Fruit fly (Drosophila melanogaster) whole organism, embryonic: Measurements from ENCODE around the gene CG4074.

Experiments
- Asciz ChIP-seq: fragments of 200-800 bp; sonication (Bioruptor generic); optimal IDR thresholded peaks from 2 replicates; lab custom pipeline; 2017; ENCODE audit warnings: missing biosample characterization, mild to moderate bottlenecking, missing genetic modification characterization, missing genetic modification reagents
- Blimp-1 ChIP-seq: fragments of 200-800 bp; sonication (Bioruptor generic); optimal IDR thresholded peaks from 3 replicates; lab custom pipeline; 2018; ENCODE audit warnings: missing biosample characterization, missing genetic modification characterization, mild to moderate bottlenecking, moderate library complexity, missing genetic modification reagents
- BtbVII ChIP-seq: fragments of 200-800 bp; sonication (Bioruptor generic); optimal IDR thresholded peaks from 3 replicates; lab custom pipeline; 2017; ENCODE audit warnings: missing biosample characterization, mild to moderate bottlenecking, missing genetic modification characterization
- CG10321 ChIP-seq: fragments of 200-800 bp; sonication (Bioruptor generic); IDR thresholded peaks from 2 replicates; pipeline ENCODE4 v1.3.6; 2022; ENCODE audit warnings: missing biosample characterization, missing genetic modification characterization
- CG11398 ChIP-seq: fragments of 200-800 bp; sonication (Bioruptor generic); optimal IDR thresholded peaks from 2 replicates; lab custom pipeline; 2016; ENCODE audit warnings: missing biosample characterization, missing genetic modification characterization
- CG11695 ChIP-seq: fragments of 200-800 bp; sonication (Bioruptor generic); IDR thresholded peaks from 3 replicates; pipeline ENCODE4 v1.3.6; 2022; ENCODE audit warnings: missing biosample characterization, missing genetic modification characterization
- CG11696 ChIP-seq: fragments of 200-800 bp; sonication (Bioruptor generic); IDR thresholded peaks from 2 replicates; pipeline ENCODE4 v1.3.6; 2022; ENCODE audit warnings: missing biosample characterization, missing genetic modification characterization
- CG12104 ChIP-seq: fragments of 200-800 bp; sonication (Bioruptor generic); optimal IDR thresholded peaks from 3 replicates; lab custom pipeline; 2016; ENCODE audit warnings: missing biosample characterization, missing genetic modification characterization
- CG1792 ChIP-seq: fragments of 200-800 bp; sonication (Bioruptor generic); optimal IDR thresholded peaks from 2 replicates; lab custom pipeline; 2016; ENCODE audit warnings: missing biosample characterization, missing genetic modification characterization
- CG18011 ChIP-seq: fragments of 200-800 bp; sonication (Bioruptor generic); optimal IDR thresholded peaks from 2 replicates; lab custom pipeline; 2017; ENCODE audit warnings: missing biosample characterization, missing genetic modification characterization, mild to moderate bottlenecking, moderate library complexity, missing genotype
- CG2678 ChIP-seq: fragments of 200-800 bp; sonication (Bioruptor generic); optimal IDR thresholded peaks from 3 replicates; lab custom pipeline; 2019; ENCODE audit warnings: missing biosample characterization, mild to moderate bottlenecking, missing genetic modification characterization, moderate library complexity
- CG30020 ChIP-seq: fragments of 200-800 bp; optimal IDR thresholded peaks from 2 replicates; lab custom pipeline; 2019; ENCODE audit warnings: missing biosample characterization, mild to moderate bottlenecking, missing genetic modification characterization, moderate library complexity
- CG31441 ChIP-seq: fragments of 200-800 bp; sonication (Bioruptor generic); IDR thresholded peaks from 2 replicates; pipeline ENCODE4 v1.3.6; 2022; ENCODE audit warnings: missing biosample characterization, missing genetic modification characterization
- CG34224 ChIP-seq: fragments of 200-800 bp; sonication (Bioruptor generic); IDR thresholded peaks from 3 replicates; pipeline ENCODE4 v1.3.6; 2022; ENCODE audit warnings: missing biosample characterization, missing genetic modification characterization; ENCODE audit not compliant: partially characterized antibody
- CG34422 ChIP-seq: fragments of 200-800 bp; sonication (Bioruptor generic); IDR thresholded peaks from 3 replicates; pipeline ENCODE4 v1.3.6; 2022; ENCODE audit warnings: missing biosample characterization, missing genetic modification characterization
- CG8089 ChIP-seq: fragments of 200-800 bp; sonication (Bioruptor generic); optimal IDR thresholded peaks from 3 replicates; lab custom pipeline; 2016; ENCODE audit warnings: missing biosample characterization, missing genetic modification characterization
- CG8765 ChIP-seq: fragments of 200-800 bp; sonication (Bioruptor generic); IDR thresholded peaks from 2 replicates; pipeline ENCODE4 v1.3.6; 2022; ENCODE audit warnings: missing biosample characterization, missing genetic modification characterization
- CG8924 ChIP-seq: fragments of 200-800 bp; optimal IDR thresholded peaks from 3 replicates; lab custom pipeline; 2019; ENCODE audit warnings: missing biosample characterization, mild to moderate bottlenecking, missing genetic modification characterization, moderate library complexity
- CG9609 ChIP-seq: fragments of 200-800 bp; sonication (Bioruptor generic); optimal IDR thresholded peaks from 3 replicates; lab custom pipeline; 2016; ENCODE audit warnings: missing biosample characterization, missing genetic modification characterization
- Dad ChIP-seq: fragments of 200-800 bp; sonication (Bioruptor generic); optimal IDR thresholded peaks from 3 replicates; lab custom pipeline; 2016; ENCODE audit warnings: missing biosample characterization, missing genetic modification characterization
- Ets65A ChIP-seq: fragments of 200-800 bp; sonication (Bioruptor generic); peaks from one replicate; lab custom pipeline; 2016; ENCODE audit warnings: missing biosample characterization, missing genetic modification characterization
- Ets97D ChIP-seq: fragments of 200-800 bp; sonication (Bioruptor generic); optimal IDR thresholded peaks from 3 replicates; lab custom pipeline; 2016; ENCODE audit warnings: missing biosample characterization, missing genetic modification characterization
- Meics ChIP-seq: fragments of 200-800 bp; sonication (Bioruptor generic); optimal IDR thresholded peaks from 2 replicates; lab custom pipeline; 2017; ENCODE audit warnings: missing biosample characterization, mild to moderate bottlenecking, missing genetic modification characterization
- NC2β ChIP-seq: fragments of 200-800 bp; sonication (Bioruptor generic); optimal IDR thresholded peaks from 2 replicates; lab custom pipeline; 2016; ENCODE audit warnings: missing biosample characterization, missing genetic modification characterization
- NFAT ChIP-seq: fragments of 200-800 bp; sonication (Bioruptor generic); IDR thresholded peaks from 2 replicates; pipeline ENCODE4 v1.3.6; 2022; ENCODE audit warnings: missing biosample characterization, missing genetic modification characterization
- Nf-YA ChIP-seq: fragments of 200-800 bp; sonication (Bioruptor generic); IDR thresholded peaks from 2 replicates; pipeline ENCODE4 v1.3.6; 2022; ENCODE audit warnings: missing biosample characterization, missing genetic modification characterization
- Oli ChIP-seq: fragments of 200-800 bp; sonication (Bioruptor generic); optimal IDR thresholded peaks from 2 replicates; lab custom pipeline; 2018; ENCODE audit warnings: missing biosample characterization, mild to moderate bottlenecking, missing genetic modification characterization, moderate library complexity
- Sox102F ChIP-seq: fragments of 200-800 bp; sonication (Bioruptor generic); optimal IDR thresholded peaks from 2 replicates; lab custom pipeline; 2018; ENCODE audit warnings: missing biosample characterization, mild to moderate bottlenecking, missing genetic modification characterization, moderate library complexity
- Ssrp ChIP-seq: fragments of 200-800 bp; sonication (Bioruptor generic); optimal IDR thresholded peaks from 2 replicates; lab custom pipeline; 2018; ENCODE audit warnings: missing biosample characterization, mild to moderate bottlenecking, missing genetic modification characterization, moderate library complexity
- ab ChIP-seq: fragments of 200-800 bp; sonication (Bioruptor generic); optimal IDR thresholded peaks from 2 replicates; lab custom pipeline; 2016; ENCODE audit warnings: missing biosample characterization, missing genetic modification characterization
- ara ChIP-seq: fragments of 200-800 bp; sonication (Bioruptor generic); IDR thresholded peaks from 2 replicates; pipeline ENCODE4 v1.3.6; 2022; ENCODE audit warnings: missing biosample characterization, missing genetic modification characterization
- bsh ChIP-seq, 2 experiments: fragments of 200-800 bp; sonication (Bioruptor generic); optimal IDR thresholded peaks; 2 replicates each; lab custom pipeline; 2017 to 2018; ENCODE audit warnings: mild to moderate bottlenecking in 2 of 2, missing biosample characterization in 2 of 2, missing genetic modification characterization in 2 of 2, moderate library complexity in 1 of 2
- chn ChIP-seq: fragments of 200-800 bp; sonication (Bioruptor generic); optimal IDR thresholded peaks from 2 replicates; lab custom pipeline; 2016; ENCODE audit warnings: missing biosample characterization, missing genetic modification characterization
- crol ChIP-seq: fragments of 200-800 bp; sonication (Bioruptor generic); IDR thresholded peaks from 2 replicates; pipeline ENCODE4 v1.3.6; 2022; ENCODE audit warnings: missing biosample characterization, missing genetic modification characterization
- cwo ChIP-seq: fragments of 200-800 bp; sonication (Bioruptor generic); optimal IDR thresholded peaks from 3 replicates; lab custom pipeline; 2017; ENCODE audit warnings: missing biosample characterization, missing genetic modification characterization, mild to moderate bottlenecking, moderate library complexity, missing genetic modification reagents
- dati ChIP-seq: fragments of 200-800 bp; sonication (Bioruptor generic); IDR thresholded peaks from 2 replicates; pipeline ENCODE4 v1.3.6; 2022; ENCODE audit warnings: missing biosample characterization, missing genetic modification characterization
- ewg ChIP-seq: fragments of 200-800 bp; sonication (Bioruptor generic); optimal IDR thresholded peaks from 3 replicates; lab custom pipeline; 2017; ENCODE audit warnings: mild to moderate bottlenecking, missing biosample characterization, missing genetic modification reagents, missing genetic modification characterization
- eyg ChIP-seq: fragments of 200-800 bp; sonication (Bioruptor generic); optimal IDR thresholded peaks from 3 replicates; lab custom pipeline; 2016; ENCODE audit warnings: missing biosample characterization, missing genetic modification characterization
- gcm2 ChIP-seq: fragments of 200-800 bp; sonication (Bioruptor generic); optimal IDR thresholded peaks from 2 replicates; lab custom pipeline; 2016; ENCODE audit warnings: missing biosample characterization, missing genetic modification characterization
- gfzf ChIP-seq: fragments of 200-800 bp; sonication (Bioruptor generic); optimal IDR thresholded peaks from 2 replicates; lab custom pipeline; 2016; ENCODE audit warnings: missing biosample characterization, mild to moderate bottlenecking, missing genetic modification characterization, moderate library complexity
- gsb-n ChIP-seq: fragments of 200-800 bp; sonication (Bioruptor generic); optimal IDR thresholded peaks from 3 replicates; lab custom pipeline; 2018; ENCODE audit warnings: missing biosample characterization, mild to moderate bottlenecking, missing genetic modification characterization
- klu ChIP-seq: fragments of 200-800 bp; sonication (Bioruptor generic); IDR thresholded peaks from 2 replicates; pipeline ENCODE4 v1.3.6; 2022; ENCODE audit warnings: missing biosample characterization, missing genetic modification characterization
- peb ChIP-seq: fragments of 200-800 bp; sonication (Bioruptor generic); IDR thresholded peaks from 2 replicates; pipeline ENCODE4 v1.3.6; 2022; ENCODE audit warnings: missing biosample characterization, missing genetic modification characterization
- pzg ChIP-seq: fragments of 200-800 bp; sonication (Bioruptor generic); optimal IDR thresholded peaks from 3 replicates; lab custom pipeline; 2018; ENCODE audit warnings: missing biosample characterization, mild to moderate bottlenecking, missing genetic modification characterization, moderate library complexity
- ranshi ChIP-seq: fragments of 200-800 bp; sonication (Bioruptor generic); IDR thresholded peaks from 2 replicates; pipeline ENCODE4 v1.3.6; 2022; ENCODE audit warnings: missing biosample characterization, missing genetic modification characterization
- sens-2 ChIP-seq: fragments of 200-800 bp; sonication (Bioruptor generic); IDR thresholded peaks from 2 replicates; pipeline ENCODE4 v1.3.6; 2022; ENCODE audit warnings: missing biosample characterization, missing genetic modification characterization
- tll ChIP-seq, 2 experiments: fragments of 200-800 bp in 1 of 2; fragments of >200 bp in 1 of 2; sonication (Bioruptor generic) in 1 of 2; optimal IDR thresholded peaks; 2 replicates each; lab custom pipeline; 2017 to 2019; ENCODE audit warnings: missing biosample characterization in 2 of 2, missing genetic modification characterization in 2 of 2, mild to moderate bottlenecking in 1 of 2, moderate library complexity in 1 of 2
- ttk ChIP-seq: fragments of 200-800 bp; sonication (Bioruptor generic); IDR thresholded peaks from 2 replicates; pipeline ENCODE4 v2.1.2; 2022; ENCODE audit warnings: missing biosample characterization, missing genetic modification characterization
- usp ChIP-seq: fragments of >200 bp; optimal IDR thresholded peaks from 2 replicates; lab custom pipeline; 2017; ENCODE audit warnings: missing biosample characterization, missing genetic modification characterization

CG4074 gene

dm6 chr3L:20778224-20779063 is 9.1 kb upstream of the CG4074 start, which contains the start of the genes Pex16 and Pex14 (continued):
- TF ChIP-seq pzg (GFP tag; lab: Kevin White, UChicago) (peak; percentile 56), CG30020 (tag; lab: Kevin White, UChicago) (peak; percentile 44), CG11695 (no peak), Oli (tag; lab: Kevin White, UChicago) (peak; percentile 59), CG10321 (GFP tag; lab: Robert Waterston, UW) (no peak), CG18011 (peak; percentile 50), peb (GFP tag; lab: Robert Waterston, UW) (peak; percentile 24; the same call in 1 of the 2 replicates), ewg (peak; percentile 38), gcm2 (GFP tag; lab: Kevin White, UChicago) (peak; percentile 27), Sox102F (GFP tag; lab: Kevin White, UChicago) (no peak), Ets65A (GFP tag; lab: Kevin White, UChicago) (peak; percentile 97), CG31441 (GFP tag; lab: Robert Waterston, UW) (no peak; the same call in 1 of the 2 replicates), ara (GFP tag; lab: Robert Waterston, UW) (peak; percentile 37), ttk (peak; percentile 73), CG8765 (GFP tag; lab: Robert Waterston, UW) (0 out of 2 replicates have a peak, but pooled peaks have one; percentile 39), NFAT (GFP tag; lab: Robert Waterston, UW) (peak; percentile 76), CG8924 (tag; lab: Kevin White, UChicago) (peak; percentile 63), chn (peak; percentile 73), CG12104 (peak; percentile 42), Blimp-1 (GFP tag; lab: Kevin White, UChicago) (no peak), Nf-YA (GFP tag; lab: Robert Waterston, UW) (no peak), CG34422 (peak; percentile 66), CG1792 (GFP tag; lab: Kevin White, UChicago) (peak; percentile 29), ab (GFP tag; lab: Kevin White, UChicago) (peak; percentile 56), tll (GFP tag; optimal IDR thresholded peaks at IDR 0.05; lab: Kevin White, UChicago) (peak in 1 of 2 experiments; percentile 77), Meics (GFP tag; lab: Kevin White, UChicago) (peak; percentile 74), Ssrp (peak; percentile 65), BtbVII (GFP tag; lab: Kevin White, UChicago) (no peak), CG9609 (GFP tag; lab: Kevin White, UChicago) (peak; percentile 85), CG11696 (GFP tag; lab: Robert Waterston, UW) (peak; percentile 48; the same call in 1 of the 2 replicates), sens-2 (GFP tag; lab: Robert Waterston, UW) (no peak), cwo (GFP tag; lab: Kevin White, UChicago) (peak; percentile 17), CG11398 (peak; percentile 38), CG34224 (no peak), CG8089 (GFP tag; lab: Kevin White, UChicago) (peak; percentile 81), Dad (GFP tag; lab: Kevin White, UChicago) (peak; percentile 65), gsb-n (tag; lab: Kevin White, UChicago) (no peak), dati (GFP tag; lab: Robert Waterston, UW) (no peak), NC2β (GFP tag; lab: Kevin White, UChicago) (peak; percentile 24), usp (GFP tag; lab: Kevin White, UChicago) (no peak), Asciz (GFP tag; lab: Kevin White, UChicago) (no peak), gfzf (GFP tag; lab: Kevin White, UChicago) (peak; percentile 86), crol (GFP tag; lab: Robert Waterston, UW) (no peak), ranshi (GFP tag; lab: Robert Waterston, UW) (peak; percentile 71), Ets97D (GFP tag; lab: Kevin White, UChicago) (peak; percentile 38), eyg (GFP tag; lab: Kevin White, UChicago) (peak; percentile 55), klu (GFP tag; lab: Robert Waterston, UW) (peak; percentile 71), CG2678 (peak; percentile 70), bsh (GFP tag; optimal IDR thresholded peaks at IDR 0.05; lab: Kevin White, UChicago) (peak in 1 of 2 experiments; percentile 54)
